Worm (Caenorhabditis elegans): Measurements from ENCODE around the gene twk-36.

DNA sequence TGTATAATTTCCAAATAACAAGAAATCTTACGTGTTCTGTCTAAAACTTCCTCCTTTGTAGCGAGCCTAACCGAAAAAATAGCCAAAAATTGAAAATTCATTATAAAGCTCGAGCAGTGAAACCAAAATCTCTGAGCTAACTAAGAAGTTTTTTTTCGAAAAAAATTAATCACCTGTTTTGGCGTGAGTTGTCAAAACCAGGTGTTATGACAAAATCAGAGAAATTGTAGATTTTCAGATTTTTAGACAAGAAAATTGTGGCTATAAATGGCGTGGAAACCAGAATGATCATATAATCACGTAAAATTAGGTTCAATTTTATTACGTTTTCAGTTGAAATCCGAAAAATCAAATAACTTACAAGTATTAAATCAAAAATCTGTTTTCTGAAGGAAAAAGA, 26.2 kb upstream of the twk-36 start, which contains the start of gene sre-21:
- TF ChIP-seq nhr-11 (tag; optimal IDR thresholded peaks at IDR 0.05) (no peak), ahr-1 (tag; optimal IDR thresholded peaks at IDR 0.05) (no peak), mec-3 (tag; optimal IDR thresholded peaks at IDR 0.05; ENCODE audit: borderline replicate concordance) (no peak), rnt-1 (tag; optimal IDR thresholded peaks at IDR 0.05) (no peak)

Measured in whole organism, late embryonic.